Fruit fly (Drosophila melanogaster): ENCODE measurements around the gene CG5177.

Gene CG5177

dm6 chr2L:7376157-7376556 lies 28.9 kb upstream of the CG5177 start (continued):
- no peak for TF ChIP-seq CrebB (tag; optimal IDR thresholded peaks at IDR 0.05)
- TF ChIP-seq Neu2 (GFP tag; optimal IDR thresholded peaks at IDR 0.05; ENCODE audit: borderline replicate concordance), result no peak
- peak; percentile 23 for TF ChIP-seq ind (GFP tag; optimal IDR thresholded peaks at IDR 0.05)
- TF ChIP-seq MESR4 (GFP tag; optimal IDR thresholded peaks at IDR 0.05), result no peak
- peak; percentile 94 for TF ChIP-seq Drgx (GFP tag; IDR thresholded peaks at IDR 0.05)
- peak; percentile 35; the same call in 1 of the 2 replicates for TF ChIP-seq CG7372 (GFP tag; IDR thresholded peaks at IDR 0.05)
- no peak for TF ChIP-seq Vsx1 (GFP tag; optimal IDR thresholded peaks at IDR 0.05)
- no peak for TF ChIP-seq CG7963 (GFP tag; IDR thresholded peaks at IDR 0.05; ENCODE audit: partially characterized antibody)
- no peak for TF ChIP-seq CG2712 (tag; optimal IDR thresholded peaks at IDR 0.05)
- no peak for TF ChIP-seq CG10462 (GFP tag; optimal IDR thresholded peaks at IDR 0.05)
- TF ChIP-seq Dfd (GFP tag; optimal IDR thresholded peaks at IDR 0.05), result no peak
- TF ChIP-seq CG8944 (GFP tag; optimal IDR thresholded peaks at IDR 0.05), result peak; percentile 15
- no peak for TF ChIP-seq ab (GFP tag; optimal IDR thresholded peaks at IDR 0.05)
- TF ChIP-seq hkb (optimal IDR thresholded peaks at IDR 0.05), result no peak
- peak; percentile 77 for TF ChIP-seq hkb (GFP tag; IDR thresholded peaks at IDR 0.05)
- peak; percentile 27 for TF ChIP-seq CG12219 (GFP tag; optimal IDR thresholded peaks at IDR 0.05)
- peak; percentile 45; the same call in 1 of the 2 replicates for TF ChIP-seq esg (GFP tag; conservative IDR thresholded peaks at IDR 0.05)
- TF ChIP-seq HLH3B (GFP tag; IDR thresholded peaks at IDR 0.05), result peak; percentile 75
- peak; percentile 59; the same call in 2 of the 3 replicates for TF ChIP-seq ase (GFP tag; IDR thresholded peaks at IDR 0.05)
- peak; percentile 39; the same call in 1 of the 2 replicates for TF ChIP-seq Oaz (GFP tag; IDR thresholded peaks at IDR 0.05)
- TF ChIP-seq CG31224 (GFP tag; IDR thresholded peaks at IDR 0.05), result no peak
- TF ChIP-seq CG6272 (GFP tag; IDR thresholded peaks at IDR 0.05), result peak; percentile 17; the same call in 1 of the 2 replicates
- peak; percentile 8 for TF ChIP-seq CG17829 (tag; optimal IDR thresholded peaks at IDR 0.05)
- TF ChIP-seq CG1024 (GFP tag; IDR thresholded peaks at IDR 0.05), result no peak
- no peak for TF ChIP-seq maf-S (GFP tag; optimal IDR thresholded peaks at IDR 0.05)
- TF ChIP-seq tgo (GFP tag; IDR thresholded peaks at IDR 0.05), result peak; percentile 51; the same call in 2 of the 3 replicates
- TF ChIP-seq az2 (GFP tag; optimal IDR thresholded peaks at IDR 0.05), result peak; percentile 2
- 0 out of 2 replicates have a peak, but pooled peaks have one; percentile 7 for TF ChIP-seq Nf-YA (GFP tag; IDR thresholded peaks at IDR 0.05)
- no peak for TF ChIP-seq Med (GFP tag)
- no peak for TF ChIP-seq odd (GFP tag; optimal IDR thresholded peaks at IDR 0.05)
- 0 out of 3 replicates have a peak, but pooled peaks have one; percentile 10 for TF ChIP-seq CG7357 (GFP tag; IDR thresholded peaks at IDR 0.05)
- no peak for TF ChIP-seq h (optimal IDR thresholded peaks at IDR 0.05)
- no peak for TF ChIP-seq grau (tag; optimal IDR thresholded peaks at IDR 0.05)
- no peak for TF ChIP-seq seq (GFP tag; IDR thresholded peaks at IDR 0.05)
- TF ChIP-seq sens-2 (GFP tag; IDR thresholded peaks at IDR 0.05), result peak; percentile 19; the same call in 1 of the 2 replicates
- TF ChIP-seq ken (GFP tag; IDR thresholded peaks at IDR 0.05), result 0 out of 3 replicates have a peak, but pooled peaks have one; percentile 47
- peak; percentile 28; the same call in 1 of the 2 replicates for TF ChIP-seq E2f2 (GFP tag; IDR thresholded peaks at IDR 0.05)
- peak; percentile 46; the same call in 1 of the 2 replicates for TF ChIP-seq ranshi (GFP tag; IDR thresholded peaks at IDR 0.05)
- peak; percentile 18 for TF ChIP-seq Sox100B (GFP tag; optimal IDR thresholded peaks at IDR 0.05)
- no peak for TF ChIP-seq Ets65A (GFP tag)
- TF ChIP-seq hb (GFP tag; IDR thresholded peaks at IDR 0.05; ENCODE audit: partially characterized antibody), result no peak
- no peak for TF ChIP-seq CG2875 (GFP tag; optimal IDR thresholded peaks at IDR 0.05)
- TF ChIP-seq gem (tag; optimal IDR thresholded peaks at IDR 0.05), result peak; percentile 63
- peak; percentile 55; the same call in 2 of the 3 replicates for TF ChIP-seq dysf (GFP tag; IDR thresholded peaks at IDR 0.05)
- no peak for TF ChIP-seq HLH4C (GFP tag; IDR thresholded peaks at IDR 0.05; ENCODE audit: partially characterized antibody)
- no peak for TF ChIP-seq cwo (GFP tag; optimal IDR thresholded peaks at IDR 0.05)
- peak; percentile 25 for TF ChIP-seq Xbp1 (GFP tag; optimal IDR thresholded peaks at IDR 0.05)
- TF ChIP-seq btn (GFP tag; optimal IDR thresholded peaks at IDR 0.05), result no peak
- no peak for TF ChIP-seq CG11456 (GFP tag; IDR thresholded peaks at IDR 0.05)
- peak; percentile 35 for TF ChIP-seq slbo (GFP tag; IDR thresholded peaks at IDR 0.05)
- TF ChIP-seq row (GFP tag; IDR thresholded peaks at IDR 0.05), result peak; percentile 63
- TF ChIP-seq Trl (optimal IDR thresholded peaks at IDR 0.05), result no peak
- peak; percentile 5 for TF ChIP-seq Trl (GFP tag; optimal IDR thresholded peaks at IDR 0.05)

Data from whole organism, embryonic.